Worm (Caenorhabditis elegans): ENCODE data around the gene C54G10.1.
A peak's percentile ranks its signal among the peaks of the same experiment; 100 is the strongest.

The C54G10.1 gene

DNA sequence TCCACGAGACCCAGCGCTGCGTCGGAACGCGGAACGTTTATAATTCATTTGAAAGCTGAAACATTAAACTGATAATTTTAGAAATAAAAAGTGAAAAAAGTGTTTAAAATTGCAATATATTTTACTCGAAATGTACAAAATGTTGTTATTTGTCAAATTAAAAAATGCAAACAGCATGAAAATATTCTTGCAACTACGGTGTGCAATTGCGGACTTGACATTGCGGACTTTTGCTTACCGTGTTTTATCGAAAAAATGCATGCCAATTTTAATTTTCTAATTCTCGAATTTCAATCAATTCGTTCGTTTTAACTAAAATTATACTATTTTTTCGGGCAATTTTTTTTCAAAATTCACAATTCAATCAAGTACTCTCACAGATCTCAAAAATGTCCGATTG, 28.7 kb upstream of the C54G10.1 start, which contains the start of the genes R11H6.5 and ccnk-1 (continued):
- TF ChIP-seq unc-30 (tag; optimal IDR thresholded peaks at IDR 0.05), result no peak
- TF ChIP-seq tlp-1 (tag; optimal IDR thresholded peaks at IDR 0.05), result no peak
- TF ChIP-seq nhr-20 (tag; optimal IDR thresholded peaks at IDR 0.05), result peak; percentile 44
- TF ChIP-seq skn-1 (tag; optimal IDR thresholded peaks at IDR 0.05), result no peak
- TF ChIP-seq snu-23 (GFP tag; optimal IDR thresholded peaks at IDR 0.05), result peak; percentile 65
- no peak for TF ChIP-seq aha-1 (tag; optimal IDR thresholded peaks at IDR 0.05)
- no peak for TF ChIP-seq ztf-11 (tag; optimal IDR thresholded peaks at IDR 0.05)
- no peak for TF ChIP-seq nhr-28 (tag; optimal IDR thresholded peaks at IDR 0.05)
- no peak for TF ChIP-seq ets-5 (GFP tag; IDR thresholded peaks at IDR 0.05)
- TF ChIP-seq efl-1 (optimal IDR thresholded peaks at IDR 0.05), result peak; percentile 60 to 61
- TF ChIP-seq efl-1 (GFP tag; optimal IDR thresholded peaks at IDR 0.05 in 1 of 2), result peak; percentile 67 to 95
- no peak for TF ChIP-seq irx-1 (tag; optimal IDR thresholded peaks at IDR 0.05)
- TF ChIP-seq nhr-84 (tag; optimal IDR thresholded peaks at IDR 0.05), result no peak
- TF ChIP-seq nhr-11 (tag; optimal IDR thresholded peaks at IDR 0.05), result no peak
- TF ChIP-seq fkh-10 (GFP tag; optimal IDR thresholded peaks at IDR 0.05), result no peak
- no peak for TF ChIP-seq grh-1 (GFP tag; IDR thresholded peaks at IDR 0.05)
- no peak for TF ChIP-seq hlh-17 (GFP tag; optimal IDR thresholded peaks at IDR 0.05; ENCODE audit: borderline replicate concordance)
- TF ChIP-seq lin-15B (tag; optimal IDR thresholded peaks at IDR 0.05), result peak; percentile 7
- TF ChIP-seq isw-1 (GFP tag; IDR thresholded peaks at IDR 0.05), result no peak
- TF ChIP-seq ceh-82 (tag; optimal IDR thresholded peaks at IDR 0.05), result peak in 1 of 3 experiments; percentile 18
- peak; percentile 53 to 75 for TF ChIP-seq lin-35 (GFP tag; optimal IDR thresholded peaks at IDR 0.05)
- no peak for TF ChIP-seq zip-4 (GFP tag; optimal IDR thresholded peaks at IDR 0.05)
- no peak for TF ChIP-seq lir-3 (tag; optimal IDR thresholded peaks at IDR 0.05; ENCODE audit: poor library complexity)
- TF ChIP-seq lin-39 (tag; optimal IDR thresholded peaks at IDR 0.05), result no peak
- TF ChIP-seq elt-3 (tag; optimal IDR thresholded peaks at IDR 0.05), result peak in 2 of 6 experiments; percentile 2 to 28
- peak; percentile 20 for TF ChIP-seq xbp-1 (tag; optimal IDR thresholded peaks at IDR 0.05)
- TF ChIP-seq ceh-90 (tag; optimal IDR thresholded peaks at IDR 0.05), result no peak
- TF ChIP-seq fkh-4 (tag; optimal IDR thresholded peaks at IDR 0.05; ENCODE audit: borderline replicate concordance), result no peak
- peak in 1 of 2 experiments; percentile 23 for TF ChIP-seq mdl-1 (tag; optimal IDR thresholded peaks at IDR 0.05)
- no peak for TF ChIP-seq nhr-47 (tag; optimal IDR thresholded peaks at IDR 0.05)
- no peak for TF ChIP-seq nhr-71 (tag; optimal IDR thresholded peaks at IDR 0.05)
- no peak for TF ChIP-seq nhr-12 (tag; optimal IDR thresholded peaks at IDR 0.05)
- TF ChIP-seq ama-1 (optimal IDR thresholded peaks at IDR 0.05), result no peak
- TF ChIP-seq hpl-2 (GFP tag; optimal IDR thresholded peaks at IDR 0.05), result no peak
- TF ChIP-seq egl-13 (tag; optimal IDR thresholded peaks at IDR 0.05), result no peak
- TF ChIP-seq efl-3 (GFP tag; optimal IDR thresholded peaks at IDR 0.05), result no peak
- no peak for TF ChIP-seq sox-4 (tag; optimal IDR thresholded peaks at IDR 0.05)
- no peak for TF ChIP-seq mab-9 (GFP tag; IDR thresholded peaks at IDR 0.05)
- TF ChIP-seq nhr-76 (tag; optimal IDR thresholded peaks at IDR 0.05), result no peak
- TF ChIP-seq fos-1 (tag; optimal IDR thresholded peaks at IDR 0.05), result peak; percentile 12
- TF ChIP-seq swsn-7 (tag; optimal IDR thresholded peaks at IDR 0.05), result peak; percentile 36
- peak; percentile 97 to 99 for TF ChIP-seq lsy-2 (tag; optimal IDR thresholded peaks at IDR 0.05)
- TF ChIP-seq fkh-8 (tag; optimal IDR thresholded peaks at IDR 0.05), result no peak
- peak; percentile 66 for TF ChIP-seq unc-130 (tag; optimal IDR thresholded peaks at IDR 0.05)
- TF ChIP-seq C04F5.9 (tag; optimal IDR thresholded peaks at IDR 0.05), result no peak
- TF ChIP-seq unc-86 (tag; optimal IDR thresholded peaks at IDR 0.05), result no peak
- no peak for TF ChIP-seq nhr-85 (tag)
- TF ChIP-seq pax-3 (tag; optimal IDR thresholded peaks at IDR 0.05), result no peak
- TF ChIP-seq mef-2 (tag; optimal IDR thresholded peaks at IDR 0.05), result no peak
- TF ChIP-seq C16A3.4 (tag; optimal IDR thresholded peaks at IDR 0.05), result peak; percentile 67
- no peak for TF ChIP-seq snpc-4 (tag; optimal IDR thresholded peaks at IDR 0.05)
- no peak for TF ChIP-seq ztf-4 (tag; optimal IDR thresholded peaks at IDR 0.05)
- no peak for TF ChIP-seq sptf-1 (tag; optimal IDR thresholded peaks at IDR 0.05)
- no peak for TF ChIP-seq ceh-8 (GFP tag; optimal IDR thresholded peaks at IDR 0.05)
- TF ChIP-seq Y116A8C.19 (tag; optimal IDR thresholded peaks at IDR 0.05; ENCODE audit: borderline replicate concordance), result no peak
